Fruit fly (Drosophila melanogaster) whole organism: ENCODE data around the gene CG15404.

ENCODE experiments used
- pan ChIP-seq: fragments of >200 bp; optimal IDR thresholded peaks from 2 replicates; lab custom pipeline; 2017
- psq ChIP-seq: fragments of >200 bp; optimal IDR thresholded peaks from 2 replicates; lab custom pipeline; 2017

- TF ChIP-seq psq, result no peak
- TF ChIP-seq pan, result no peak
These were observed at the start of gene CG15404, which contains the start of gene CG31698 for dm6 chr2L:3173740-3174139.
